Worm (Caenorhabditis elegans): ENCODE results near the gene Y39G8B.13.

- TF ChIP-seq flt-1 (GFP tag; IDR thresholded peaks at IDR 0.05) (no peak), ztf-29 (GFP tag; IDR thresholded peaks at IDR 0.05) (no peak), ref-1 (GFP tag; conservative IDR thresholded peaks at IDR 0.05) (no peak), med-1 (GFP tag; optimal IDR thresholded peaks at IDR 0.05; ENCODE audit: insufficient read depth) (no peak), cog-1 (tag; optimal IDR thresholded peaks at IDR 0.05) (no peak)
Observed at ce11 chrII:13958359-13958758, 24.5 kb downstream of the Y39G8B.13 start.
